Fruit fly (Drosophila melanogaster) whole organism, prepupa: ENCODE measurements around the gene CG42729.

ENCODE experiments used
- CG11902 ChIP-seq: fragments of 200-800 bp; sonication (Bioruptor generic); optimal IDR thresholded peaks from 3 replicates; lab custom pipeline; 2016; ENCODE audit warnings: missing biosample characterization, missing genetic modification characterization
- CG15336 ChIP-seq: fragments of 200-800 bp; sonication (Bioruptor generic); IDR thresholded peaks from 2 replicates; pipeline ENCODE4 v1.3.6; 2022; ENCODE audit warnings: missing biosample characterization, missing genetic modification characterization
- CG1621 ChIP-seq: fragments of 200-800 bp; sonication (Bioruptor generic); optimal IDR thresholded peaks from 3 replicates; lab custom pipeline; 2018; ENCODE audit warnings: missing biosample characterization, mild to moderate bottlenecking, missing genetic modification characterization
- CG16779 ChIP-seq: fragments of 200-800 bp; sonication (Bioruptor generic); optimal IDR thresholded peaks from 3 replicates; lab custom pipeline; 2017; ENCODE audit warnings: missing biosample characterization, mild to moderate bottlenecking, missing genetic modification characterization
- CG31627 ChIP-seq: fragments of 200-800 bp; sonication (Bioruptor generic); optimal IDR thresholded peaks from 3 replicates; lab custom pipeline; 2016; ENCODE audit warnings: missing biosample characterization, missing genetic modification characterization
- CG32006 ChIP-seq: fragments of 200-800 bp; sonication (Bioruptor generic); optimal IDR thresholded peaks from 3 replicates; lab custom pipeline; 2017; ENCODE audit warnings: missing biosample characterization, mild to moderate bottlenecking, missing genetic modification characterization
- CG6792 ChIP-seq: fragments of 200-800 bp; sonication (Bioruptor generic); optimal IDR thresholded peaks from 3 replicates; lab custom pipeline; 2016; ENCODE audit warnings: missing biosample characterization, missing genetic modification characterization
- CG6808 ChIP-seq: fragments of 200-800 bp; sonication (Bioruptor generic); optimal IDR thresholded peaks from 3 replicates; lab custom pipeline; 2017; ENCODE audit warnings: missing biosample characterization, missing genetic modification characterization, mild to moderate bottlenecking, moderate library complexity, missing genetic modification reagents
- CG8119 ChIP-seq: fragments of 200-800 bp; sonication (Bioruptor generic); IDR thresholded peaks from 3 replicates; pipeline ENCODE4 v1.3.6; 2022; ENCODE audit warnings: missing biosample characterization, missing genetic modification characterization
- CG8319 ChIP-seq: fragments of 200-800 bp; sonication (Bioruptor generic); optimal IDR thresholded peaks from 3 replicates; lab custom pipeline; 2016; ENCODE audit warnings: missing biosample characterization, missing genetic modification characterization
- CG8632 ChIP-seq: fragments of 200-800 bp; sonication (Bioruptor generic); optimal IDR thresholded peaks from 3 replicates; lab custom pipeline; 2016; ENCODE audit warnings: missing biosample characterization, missing genetic modification characterization
- Eip93F ChIP-seq: fragments of 200-800 bp; sonication (Bioruptor generic); optimal IDR thresholded peaks from 2 replicates; lab custom pipeline; 2016; ENCODE audit warnings: missing biosample characterization, mild to moderate bottlenecking, missing genetic modification characterization
- Ets21C ChIP-seq: fragments of 200-800 bp; sonication (Bioruptor generic); optimal IDR thresholded peaks from 3 replicates; lab custom pipeline; 2016; ENCODE audit warnings: missing biosample characterization, missing genetic modification characterization
- Ets96B ChIP-seq: fragments of 200-800 bp; optimal IDR thresholded peaks from 2 replicates; lab custom pipeline; 2019; ENCODE audit warnings: missing biosample characterization, mild to moderate bottlenecking, missing genetic modification characterization, moderate library complexity
- Gug ChIP-seq: fragments of 200-800 bp; sonication (Bioruptor generic); IDR thresholded peaks from 2 replicates; pipeline ENCODE4 v1.3.6; 2022; ENCODE audit warnings: missing biosample characterization, missing genetic modification characterization
- Hr38 ChIP-seq: sonication (Bioruptor generic); optimal IDR thresholded peaks from 2 replicates; lab custom pipeline; 2016; ENCODE audit warnings: missing biosample characterization, missing genetic modification characterization
- Hr39 ChIP-seq: fragments of 200-800 bp; sonication (Bioruptor generic); optimal IDR thresholded peaks from 2 replicates; lab custom pipeline; 2016; ENCODE audit warnings: missing biosample characterization, missing genetic modification characterization
- OdsH ChIP-seq: fragments of 200-800 bp; sonication (Bioruptor generic); optimal IDR thresholded peaks from 3 replicates; lab custom pipeline; 2016; ENCODE audit warnings: missing biosample characterization, missing genetic modification characterization
- Sox14 ChIP-seq: fragments of 200-800 bp; sonication (Bioruptor generic); optimal IDR thresholded peaks from 3 replicates; lab custom pipeline; 2016; ENCODE audit warnings: missing biosample characterization, missing genetic modification characterization
- acj6 ChIP-seq: fragments of 200-800 bp; sonication (Bioruptor generic); optimal IDR thresholded peaks from 3 replicates; lab custom pipeline; 2016; ENCODE audit warnings: missing biosample characterization, missing genetic modification characterization
- dac ChIP-seq: fragments of 200-800 bp; sonication (Bioruptor generic); optimal IDR thresholded peaks from 2 replicates; lab custom pipeline; 2017; ENCODE audit warnings: missing biosample characterization, mild to moderate bottlenecking, missing genetic modification characterization
- fkh ChIP-seq: fragments of 200-800 bp; sonication (Bioruptor generic); optimal IDR thresholded peaks from 3 replicates; lab custom pipeline; 2017; ENCODE audit warnings: missing biosample characterization, mild to moderate bottlenecking, missing genetic modification characterization, moderate library complexity
- spab ChIP-seq: fragments of 200-800 bp; sonication (Bioruptor generic); optimal IDR thresholded peaks from 2 replicates; lab custom pipeline; 2017; ENCODE audit warnings: missing biosample characterization, mild to moderate bottlenecking, missing genetic modification characterization, missing genetic modification reagents
- ss ChIP-seq, 2 experiments: fragments of 200-800 bp; sonication (Bioruptor generic); optimal IDR thresholded peaks; 2 replicates in 1 of 2; 3 replicates in 1 of 2; lab custom pipeline; 2017 to 2018; ENCODE audit warnings: mild to moderate bottlenecking in 2 of 2, missing biosample characterization in 2 of 2, missing genetic modification characterization in 2 of 2, moderate library complexity in 1 of 2

Gene CG42729

DNA sequence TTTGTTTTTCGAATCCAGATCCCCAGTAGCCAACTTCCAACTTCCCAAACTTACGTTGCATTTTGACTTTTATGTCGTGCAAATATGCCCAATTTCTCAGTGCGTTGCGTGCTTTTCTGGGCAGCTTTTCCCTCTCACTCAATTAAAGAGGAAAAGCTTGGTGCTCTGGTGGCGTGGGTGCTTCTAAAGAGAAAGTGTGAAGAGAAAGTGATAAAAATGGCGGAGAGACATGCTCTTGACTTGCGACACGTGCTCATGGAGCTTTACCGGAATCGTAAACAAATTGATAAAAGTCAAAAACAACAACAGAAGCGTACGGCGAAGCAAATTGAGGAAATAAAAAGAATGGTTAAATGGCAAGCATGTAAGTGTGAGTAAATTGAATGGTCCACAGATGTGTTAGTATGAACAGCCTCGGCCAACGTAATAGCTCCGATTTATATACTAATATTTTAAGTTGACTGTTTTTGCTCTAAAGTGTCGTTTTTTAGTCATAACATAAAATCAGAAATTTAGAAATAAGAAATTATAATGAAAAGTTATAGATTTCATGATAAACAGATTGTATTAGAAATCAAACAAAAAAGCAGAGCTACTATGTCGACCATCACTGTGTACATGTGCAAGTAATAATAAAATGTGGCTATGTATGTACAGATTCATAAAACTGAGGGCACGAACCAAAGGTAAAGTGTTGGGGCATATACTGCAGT, 33.3 kb downstream of the CG42729 start:
- peak; percentile 14 for TF ChIP-seq fkh
- no peak for TF ChIP-seq CG31627 (GFP tag; lab: Kevin White, UChicago)
- peak; percentile 9 for TF ChIP-seq CG32006 (GFP tag; lab: Kevin White, UChicago)
- no peak for TF ChIP-seq ss (GFP tag; optimal IDR thresholded peaks at IDR 0.05; lab: Kevin White, UChicago)
- TF ChIP-seq CG8319 (GFP tag; lab: Kevin White, UChicago), result no peak
- TF ChIP-seq CG16779 (tag; lab: Kevin White, UChicago), result no peak
- no peak for TF ChIP-seq CG6792 (GFP tag; lab: Kevin White, UChicago)
- no peak for TF ChIP-seq Sox14 (GFP tag; lab: Kevin White, UChicago)

DNA sequence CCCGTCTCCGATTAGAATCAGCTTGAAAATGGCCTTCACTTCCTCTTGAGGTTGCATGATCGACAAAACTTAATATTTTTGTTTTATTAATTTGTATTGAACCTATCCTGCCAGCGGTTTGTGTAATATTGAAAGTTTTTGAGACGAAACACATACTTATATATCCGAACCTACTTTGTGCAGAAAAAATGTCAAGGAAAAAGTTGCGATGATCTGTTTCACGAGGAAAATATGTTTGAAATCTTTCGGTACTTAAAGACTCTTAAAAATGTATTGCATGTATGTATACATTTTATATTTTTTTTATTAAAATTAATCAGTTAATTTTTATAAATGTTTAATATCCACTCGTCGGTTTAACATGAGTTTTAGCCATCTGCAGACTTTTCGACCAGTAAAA, 42.0 kb downstream of the CG42729 start, which contains the start of gene Ran-like:
TSS of gene Ran-like (minus strand) at position 101 of the 400 bp plus-strand sequence.
- TF ChIP-seq CG8632 (GFP tag; lab: Kevin White, UChicago) (no peak), CG6808 (GFP tag; lab: Kevin White, UChicago) (no peak), Hr38 (GFP tag; lab: Kevin White, UChicago) (no peak), Ets21C (GFP tag; lab: Kevin White, UChicago) (no peak), ss (GFP tag; optimal IDR thresholded peaks at IDR 0.05; lab: Kevin White, UChicago) (no peak), Hr39 (GFP tag; lab: Kevin White, UChicago) (no peak), Gug (no peak), Ets96B (no peak), Eip93F (GFP tag; lab: Kevin White, UChicago) (no peak), CG1621 (tag; lab: Kevin White, UChicago) (no peak), CG15336 (GFP tag; lab: Robert Waterston, UW) (no peak), acj6 (GFP tag; lab: Kevin White, UChicago) (no peak), CG8119 (GFP tag; lab: Robert Waterston, UW) (no peak), dac (GFP tag; lab: Kevin White, UChicago) (no peak), spab (GFP tag; lab: Kevin White, UChicago) (no peak), OdsH (GFP tag; lab: Kevin White, UChicago) (no peak), CG11902 (GFP tag; lab: Kevin White, UChicago) (no peak)
- TF ChIP-seq, all 60 proteins: peak for 0
